Fruit fly (Drosophila melanogaster): ENCODE results near the gene asun.

dm6 chr3R:16266712-16267111, 2.6 kb downstream of the asun start, which contains the start of gene Mst89B:
- TF ChIP-seq Pif1A (GFP tag; optimal IDR thresholded peaks at IDR 0.05) = no peak
- TF ChIP-seq fd96Ca (GFP tag; IDR thresholded peaks at IDR 0.05) = no peak
- no peak for TF ChIP-seq CG4496 (GFP tag; IDR thresholded peaks at IDR 0.05)
- TF ChIP-seq gl (tag; optimal IDR thresholded peaks at IDR 0.05) = no peak
- no peak for TF ChIP-seq EcR (GFP tag; optimal IDR thresholded peaks at IDR 0.05)
- TF ChIP-seq CG17806 (tag; optimal IDR thresholded peaks at IDR 0.05) = no peak
- TF ChIP-seq Pif1B (GFP tag; optimal IDR thresholded peaks at IDR 0.05) = no peak
- no peak for TF ChIP-seq CG10348 (GFP tag; IDR thresholded peaks at IDR 0.05)
- no peak for TF ChIP-seq CG8301 (tag; optimal IDR thresholded peaks at IDR 0.05)

Measured in whole organism, pupa.